Worm (Caenorhabditis elegans): ENCODE measurements around the gene F48E3.2.

F48E3.2 gene

DNA sequence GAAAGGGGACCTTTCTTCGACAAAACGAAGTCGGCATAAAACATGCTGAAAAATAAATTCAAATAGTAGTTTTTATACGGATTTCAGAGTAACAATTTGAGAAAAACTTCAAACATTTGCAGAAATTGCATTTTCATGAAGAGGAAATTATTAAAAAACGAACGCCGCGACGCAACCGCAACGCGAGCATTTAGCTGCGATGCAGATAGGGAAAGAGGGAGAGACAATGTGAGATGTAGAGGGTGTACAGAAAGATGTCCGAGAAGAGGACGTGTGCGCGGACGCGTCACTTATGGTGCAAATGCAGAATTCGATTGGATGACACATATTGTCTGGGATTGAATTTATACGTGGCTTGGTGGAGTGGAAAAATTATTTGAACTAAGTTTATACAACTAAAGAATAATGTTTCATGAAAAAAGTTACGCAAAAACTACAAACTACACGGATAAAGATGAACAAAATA lies 17.9 kb downstream of the F48E3.2 start, which contains the start of gene coh-1 (continued):
- TF ChIP-seq mdl-1 (tag; optimal IDR thresholded peaks at IDR 0.05) (no peak), alr-1 (tag; optimal IDR thresholded peaks at IDR 0.05) (no peak), lin-11 (tag; optimal IDR thresholded peaks at IDR 0.05) (peak; percentile 56), elt-1 (tag; optimal IDR thresholded peaks at IDR 0.05) (no peak), C34F6.9 (tag; optimal IDR thresholded peaks at IDR 0.05) (peak; percentile 90), nhr-6 (tag; optimal IDR thresholded peaks at IDR 0.05) (no peak)

DNA sequence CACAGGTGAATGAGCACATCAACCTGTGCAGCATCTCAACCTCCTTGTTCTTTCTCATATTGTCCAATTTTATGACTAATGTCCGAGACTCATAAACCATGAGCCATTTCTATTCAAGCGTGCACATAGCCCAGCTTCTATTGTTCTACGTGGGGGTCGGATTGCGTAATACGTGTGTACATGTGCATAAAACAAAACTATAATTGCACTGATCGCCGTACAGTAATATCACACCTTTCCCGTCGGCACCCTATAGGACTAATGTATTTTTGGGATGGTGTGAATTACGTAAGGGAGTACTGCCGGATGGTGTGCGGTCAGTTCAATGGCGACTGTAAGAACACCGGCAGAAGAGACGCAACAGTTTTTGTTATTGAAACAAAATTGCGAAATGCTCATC lies 23.0 kb downstream of the F48E3.2 start:
- TF ChIP-seq dmd-4 (tag; optimal IDR thresholded peaks at IDR 0.05) (no peak), gmeb-1 (tag; optimal IDR thresholded peaks at IDR 0.05) (no peak), sma-3 (GFP tag; optimal IDR thresholded peaks at IDR 0.05) (no peak), peb-1 (tag; optimal IDR thresholded peaks at IDR 0.05) (no peak), mbf-1 (tag; optimal IDR thresholded peaks at IDR 0.05) (no peak), unc-39 (tag; optimal IDR thresholded peaks at IDR 0.05) (no peak), nhr-10 (tag; optimal IDR thresholded peaks at IDR 0.05) (no peak), lin-13 (GFP tag; optimal IDR thresholded peaks at IDR 0.05) (no peak), snpc-4 (tag; optimal IDR thresholded peaks at IDR 0.05) (no peak), nhr-23 (tag; optimal IDR thresholded peaks at IDR 0.05) (no peak), ZK546.5 (tag; optimal IDR thresholded peaks at IDR 0.05) (no peak), lin-39 (tag; optimal IDR thresholded peaks at IDR 0.05) (no peak)

DNA sequence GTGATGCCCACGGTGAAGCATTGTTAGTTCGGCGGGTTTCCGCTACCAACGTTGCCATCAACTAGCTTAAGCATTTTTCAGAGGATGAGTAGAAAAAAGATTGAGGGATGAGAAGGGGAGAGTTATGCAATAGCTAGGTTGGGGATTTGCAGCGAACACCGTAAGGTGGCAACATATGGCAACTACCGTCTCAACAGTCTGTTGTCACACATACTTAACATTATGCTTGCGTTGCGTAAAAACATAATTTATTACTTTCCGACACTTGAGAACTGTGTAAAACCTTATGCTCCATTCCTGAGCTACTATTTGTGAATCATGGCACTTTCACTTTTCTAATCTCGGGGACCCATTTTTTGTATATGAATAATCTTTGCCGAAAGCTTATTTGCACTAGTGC lies 26.2 kb downstream of the F48E3.2 start:
- TF ChIP-seq nhr-6 (tag; optimal IDR thresholded peaks at IDR 0.05): no peak

DNA sequence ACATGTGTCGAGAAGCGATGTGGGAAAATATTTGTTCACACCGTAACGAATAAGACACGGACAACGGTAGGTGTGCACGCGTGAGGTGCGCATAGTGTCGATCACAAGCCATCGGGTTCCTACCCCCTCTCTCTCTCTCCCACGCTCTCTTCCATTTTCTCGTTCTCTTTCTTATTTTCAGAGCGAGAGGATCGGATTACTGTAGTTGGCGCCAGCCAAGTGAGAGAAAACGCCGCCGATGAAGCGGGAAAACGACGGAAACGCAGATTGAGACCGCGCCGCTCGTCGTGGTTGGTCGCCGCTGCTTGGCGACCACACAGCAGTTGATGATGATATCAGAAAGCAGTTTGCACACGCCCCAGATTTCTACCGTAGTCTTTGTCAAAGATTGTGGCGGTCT lies 28.5 kb downstream of the F48E3.2 start:
- no peak for TF ChIP-seq blmp-1 (tag; optimal IDR thresholded peaks at IDR 0.05; ENCODE audit: insufficient read depth)
- peak in 1 of 2 experiments; percentile 9 for TF ChIP-seq lsy-2 (tag; optimal IDR thresholded peaks at IDR 0.05)
- no peak for TF ChIP-seq sma-3 (GFP tag; optimal IDR thresholded peaks at IDR 0.05)
- no peak for TF ChIP-seq ZK546.5 (tag; optimal IDR thresholded peaks at IDR 0.05)
- TF ChIP-seq nhr-237 (tag; optimal IDR thresholded peaks at IDR 0.05): no peak
- TF ChIP-seq nhr-77 (tag; optimal IDR thresholded peaks at IDR 0.05): no peak
- no peak for TF ChIP-seq R02D3.7 (tag; optimal IDR thresholded peaks at IDR 0.05)
- TF ChIP-seq ztf-1 (GFP tag; conservative IDR thresholded peaks at IDR 0.05): no peak
- no peak for TF ChIP-seq alr-1 (tag; optimal IDR thresholded peaks at IDR 0.05)
- no peak for TF ChIP-seq peb-1 (tag; optimal IDR thresholded peaks at IDR 0.05)
- TF ChIP-seq egl-27 (tag; optimal IDR thresholded peaks at IDR 0.05): no peak
- TF ChIP-seq elt-1 (tag; optimal IDR thresholded peaks at IDR 0.05): no peak
- no peak for TF ChIP-seq dmd-4 (tag; optimal IDR thresholded peaks at IDR 0.05)
- TF ChIP-seq F13H6.1 (tag; optimal IDR thresholded peaks at IDR 0.05): peak; percentile 20
- TF ChIP-seq crh-2 (tag; optimal IDR thresholded peaks at IDR 0.05): no peak
- peak; percentile 3 for TF ChIP-seq nhr-129 (tag; optimal IDR thresholded peaks at IDR 0.05)
- TF ChIP-seq nhr-12 (tag; optimal IDR thresholded peaks at IDR 0.05): no peak

DNA sequence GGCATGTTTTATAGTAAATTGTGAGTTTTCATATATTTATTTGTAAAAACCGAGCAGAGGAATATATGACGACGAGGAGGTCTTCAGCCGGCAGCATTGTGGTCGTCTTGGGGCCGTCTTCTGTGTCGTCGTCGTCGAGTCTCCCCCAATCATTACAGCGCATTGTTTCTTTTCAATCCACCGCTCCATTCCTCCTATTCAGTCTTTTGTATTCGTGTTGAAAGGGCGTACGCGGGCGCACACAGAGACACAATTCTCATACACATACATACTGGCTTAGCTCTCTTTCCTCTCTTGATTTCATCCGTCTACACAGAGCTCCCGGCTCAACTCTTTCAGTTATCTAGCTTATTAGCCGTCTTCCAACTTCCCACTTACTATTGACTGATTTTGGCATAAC lies 29.3 kb downstream of the F48E3.2 start, which contains the start of gene sox-2:
sox-2 (minus strand) TSS at position 100 of the 400 bp plus-strand sequence.
- TF ChIP-seq dmd-4 (tag; optimal IDR thresholded peaks at IDR 0.05): no peak
- no peak for TF ChIP-seq ama-1 (optimal IDR thresholded peaks at IDR 0.05)
- no peak for TF ChIP-seq nhr-237 (tag; optimal IDR thresholded peaks at IDR 0.05)
- no peak for TF ChIP-seq nhr-10 (tag; optimal IDR thresholded peaks at IDR 0.05)
- no peak for TF ChIP-seq unc-39 (tag; optimal IDR thresholded peaks at IDR 0.05)
- TF ChIP-seq snpc-4 (tag; optimal IDR thresholded peaks at IDR 0.05): no peak
- TF ChIP-seq nhr-129 (tag; optimal IDR thresholded peaks at IDR 0.05): no peak
- no peak for TF ChIP-seq nhr-11 (tag; optimal IDR thresholded peaks at IDR 0.05)
- no peak for TF ChIP-seq R02D3.7 (tag; optimal IDR thresholded peaks at IDR 0.05)
- TF ChIP-seq sem-4 (tag; optimal IDR thresholded peaks at IDR 0.05): no peak
- no peak for TF ChIP-seq nhr-6 (tag; optimal IDR thresholded peaks at IDR 0.05)
- TF ChIP-seq blmp-1 (tag; optimal IDR thresholded peaks at IDR 0.05; ENCODE audit: insufficient read depth): no peak

DNA sequence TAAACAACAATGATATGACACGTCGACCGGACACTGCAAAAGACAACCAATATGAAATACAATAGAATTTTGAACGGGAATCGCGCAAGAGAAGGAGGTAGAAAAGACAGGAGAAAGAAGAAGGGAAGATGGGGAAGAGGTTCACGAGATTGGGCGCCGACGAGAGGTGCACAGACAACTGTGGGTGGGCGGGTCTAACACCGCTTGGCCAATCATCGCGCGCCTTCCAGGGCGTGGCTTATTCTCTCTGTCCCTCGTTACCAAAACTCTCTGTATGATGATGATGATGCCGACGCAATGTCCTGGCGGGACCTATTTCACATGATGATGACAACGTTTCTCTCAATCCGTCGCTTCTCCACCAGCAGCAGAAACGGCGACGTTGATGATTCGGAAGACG lies 32.4 kb downstream of the F48E3.2 start:
- peak; percentile 3 for TF ChIP-seq sma-9 (GFP tag; optimal IDR thresholded peaks at IDR 0.05)
- TF ChIP-seq sma-9 (tag; optimal IDR thresholded peaks at IDR 0.05): no peak
- TF ChIP-seq nhr-6 (tag; optimal IDR thresholded peaks at IDR 0.05): no peak
- no peak for TF ChIP-seq sma-3 (GFP tag; optimal IDR thresholded peaks at IDR 0.05)
- no peak for TF ChIP-seq skn-1 (tag; optimal IDR thresholded peaks at IDR 0.05)
- TF ChIP-seq F13H6.1 (tag; optimal IDR thresholded peaks at IDR 0.05): peak; percentile 0
- peak in 1 of 2 experiments; percentile 11 for TF ChIP-seq lsy-2 (tag; optimal IDR thresholded peaks at IDR 0.05)
- no peak for TF ChIP-seq egl-27 (tag; optimal IDR thresholded peaks at IDR 0.05)
